Worm (Caenorhabditis elegans) whole organism, late embryonic: ENCODE results near the gene ZK697.14.
A peak's percentile ranks its signal among the peaks of the same experiment; 100 is the strongest.

ENCODE experiments used
- F13H6.1 ChIP-seq: sonication (generic microtip); optimal IDR thresholded peaks from 2 replicates; lab custom pipeline; 2016; ENCODE audit warnings: missing genetic modification characterization, missing compliant biosample characterization
- K02D7.2 ChIP-seq: sonication (generic microtip); optimal IDR thresholded peaks from 2 replicates; lab custom pipeline; 2017; ENCODE audit warnings: mild to moderate bottlenecking, missing genetic modification characterization, missing compliant biosample characterization
- ahr-1 ChIP-seq: sonication (generic microtip); optimal IDR thresholded peaks from 2 replicates; lab custom pipeline; 2016; ENCODE audit warnings: missing genetic modification characterization, missing compliant biosample characterization
- ama-1 ChIP-seq: fragments of 150-350 bp; optimal IDR thresholded peaks from 2 replicates; lab custom pipeline; 2014
- ceh-14 ChIP-seq: sonication (generic microtip); optimal IDR thresholded peaks from 2 replicates; lab custom pipeline; 2016; ENCODE audit warnings: missing genotype, missing genetic modification characterization, missing compliant biosample characterization
- ceh-18 ChIP-seq: sonication (generic microtip); optimal IDR thresholded peaks from 2 replicates; lab custom pipeline; 2016; ENCODE audit warnings: missing genetic modification characterization, missing compliant biosample characterization
- ceh-19 ChIP-seq: fragments of 200-800 bp; sonication (Bioruptor generic); optimal IDR thresholded peaks from 2 replicates; lab custom pipeline; 2018; ENCODE audit warnings: mild to moderate bottlenecking, missing genetic modification characterization, missing compliant biosample characterization
- ceh-30 ChIP-seq: fragments of 150-350 bp; optimal IDR thresholded peaks from 2 replicates; lab custom pipeline; 2014; ENCODE audit warnings: missing biosample characterization, missing genetic modification characterization
- ceh-31 ChIP-seq: sonication (generic microtip); optimal IDR thresholded peaks from 2 replicates; lab custom pipeline; 2016; ENCODE audit warnings: missing genetic modification characterization, missing compliant biosample characterization
- ceh-34 ChIP-seq: sonication (generic microtip); optimal IDR thresholded peaks from 2 replicates; lab custom pipeline; 2016; ENCODE audit warnings: mild to moderate bottlenecking, missing genetic modification characterization, missing compliant biosample characterization
- ceh-45 ChIP-seq: fragments of 200-800 bp; sonication (Bioruptor generic); IDR thresholded peaks from 2 replicates; pipeline ENCODE4 v1.3.6; 2022; ENCODE audit warnings: missing genetic modification reagents, missing genetic modification characterization, missing compliant biosample characterization
- ceh-48 ChIP-seq: sonication (generic microtip); optimal IDR thresholded peaks from 2 replicates; lab custom pipeline; 2016; ENCODE audit warnings: missing genetic modification characterization, inconsistent platforms, missing compliant biosample characterization
- ceh-6 ChIP-seq: fragments of 200-800 bp; sonication (Bioruptor generic); optimal IDR thresholded peaks from 2 replicates; lab custom pipeline; 2018; ENCODE audit warnings: mild to moderate bottlenecking, missing genetic modification characterization, missing compliant biosample characterization
- ceh-9 ChIP-seq: sonication (generic microtip); optimal IDR thresholded peaks from 2 replicates; lab custom pipeline; 2016; ENCODE audit warnings: mild to moderate bottlenecking, missing genetic modification characterization, inconsistent platforms, missing compliant biosample characterization
- che-1 ChIP-seq: sonication (generic microtip); optimal IDR thresholded peaks from 2 replicates; lab custom pipeline; 2016; ENCODE audit warnings: mild to moderate bottlenecking, missing genetic modification characterization, missing compliant biosample characterization
- dmd-4 ChIP-seq: sonication (generic microtip); optimal IDR thresholded peaks from 2 replicates; lab custom pipeline; 2016; ENCODE audit warnings: borderline replicate concordance, missing genetic modification characterization, missing compliant biosample characterization
- dve-1 ChIP-seq: sonication (generic microtip); optimal IDR thresholded peaks from 2 replicates; lab custom pipeline; 2017; ENCODE audit warnings: antibody characterized with exemption, mild to moderate bottlenecking, missing genetic modification characterization, missing compliant biosample characterization
- elt-2 ChIP-seq: sonication (generic microtip); optimal IDR thresholded peaks from 2 replicates; lab custom pipeline; 2016; ENCODE audit warnings: missing genetic modification reagents, missing genetic modification characterization, missing compliant biosample characterization
- ets-4 ChIP-seq: sonication (generic microtip); optimal IDR thresholded peaks from 2 replicates; lab custom pipeline; 2016; ENCODE audit warnings: missing genetic modification characterization, missing compliant biosample characterization
- fax-1 ChIP-seq: sonication (generic microtip); optimal IDR thresholded peaks from 2 replicates; lab custom pipeline; 2016; ENCODE audit warnings: missing genotype, missing genetic modification characterization, missing compliant biosample characterization
- fkh-10 ChIP-seq: fragments of 150-350 bp; optimal IDR thresholded peaks from 2 replicates; lab custom pipeline; 2014; ENCODE audit warnings: missing biosample characterization, missing genetic modification reagents, missing genetic modification characterization
- hlh-15 ChIP-seq: sonication (generic microtip); optimal IDR thresholded peaks from 2 replicates; lab custom pipeline; 2016; ENCODE audit warnings: missing genetic modification characterization, missing compliant biosample characterization
- hlh-30 ChIP-seq: sonication (generic microtip); optimal IDR thresholded peaks from 2 replicates; lab custom pipeline; 2017; ENCODE audit warnings: antibody characterized with exemption, missing genetic modification characterization, missing compliant biosample characterization; ENCODE audit not compliant: insufficient read depth
- hlh-6 ChIP-seq: sonication (generic microtip); optimal IDR thresholded peaks from 2 replicates; lab custom pipeline; 2016; ENCODE audit warnings: missing genotype, missing genetic modification characterization, missing compliant biosample characterization
- hlh-8 ChIP-seq: sonication (generic microtip); optimal IDR thresholded peaks from 2 replicates; lab custom pipeline; 2016; ENCODE audit warnings: missing genotype, missing genetic modification characterization, missing compliant biosample characterization
- madf-2 ChIP-seq: sonication (generic microtip); optimal IDR thresholded peaks from 2 replicates; lab custom pipeline; 2017; ENCODE audit warnings: missing genetic modification characterization, missing compliant biosample characterization
- mec-3 ChIP-seq: sonication (generic microtip); optimal IDR thresholded peaks from 2 replicates; lab custom pipeline; 2016; ENCODE audit warnings: borderline replicate concordance, missing genetic modification characterization, missing compliant biosample characterization
- nfya-1 ChIP-seq: sonication (generic microtip); optimal IDR thresholded peaks from 2 replicates; lab custom pipeline; 2017; ENCODE audit warnings: missing genetic modification characterization, mild to moderate bottlenecking, missing compliant biosample characterization, antibody characterized with exemption, moderate library complexity
- pat-9 ChIP-seq: fragments of 200-800 bp; sonication (Bioruptor generic); optimal IDR thresholded peaks from 2 replicates; lab custom pipeline; 2018; ENCODE audit warnings: mild to moderate bottlenecking, missing genetic modification characterization, moderate library complexity, missing compliant biosample characterization
- pax-1 ChIP-seq: fragments of 150-350 bp; optimal IDR thresholded peaks from 2 replicates; lab custom pipeline; 2014; ENCODE audit warnings: missing biosample characterization, missing genetic modification characterization
- pha-2 ChIP-seq: sonication (generic microtip); optimal IDR thresholded peaks from 2 replicates; lab custom pipeline; 2017; ENCODE audit warnings: mild to moderate bottlenecking, missing genetic modification characterization, missing compliant biosample characterization
- pqm-1 ChIP-seq: sonication (generic microtip); optimal IDR thresholded peaks from 2 replicates; lab custom pipeline; 2016; ENCODE audit warnings: missing genetic modification characterization, missing compliant biosample characterization
- rnt-1 ChIP-seq: sonication (generic microtip); optimal IDR thresholded peaks from 2 replicates; lab custom pipeline; 2016; ENCODE audit warnings: missing genetic modification characterization, missing compliant biosample characterization
- syd-9 ChIP-seq: sonication (generic microtip); optimal IDR thresholded peaks from 2 replicates; lab custom pipeline; 2016; ENCODE audit warnings: mild to moderate bottlenecking, missing genetic modification characterization, moderate library complexity, missing compliant biosample characterization
- tbx-2 ChIP-seq: sonication (generic microtip); optimal IDR thresholded peaks from 2 replicates; lab custom pipeline; 2016; ENCODE audit warnings: missing genetic modification characterization, missing compliant biosample characterization
- unc-3 ChIP-seq, 2 experiments: fragments of 200-800 bp in 1 of 2; sonication (Bioruptor generic) in 1 of 2; sonication (generic microtip) in 1 of 2; conservative IDR thresholded peaks in 1 of 2; optimal IDR thresholded peaks in 1 of 2; 2 replicates each; pipeline versions ENCODE4 v1.3.6 to Lab custom; 2016 to 2022; ENCODE audit warnings: missing compliant biosample characterization in 2 of 2, missing genetic modification characterization in 2 of 2, missing genetic modification reagents in 1 of 2
- unc-42 ChIP-seq: sonication (generic microtip); optimal IDR thresholded peaks from 2 replicates; lab custom pipeline; 2016; ENCODE audit warnings: missing genotype, missing genetic modification characterization, missing compliant biosample characterization
- unc-55 ChIP-seq: sonication (generic microtip); optimal IDR thresholded peaks from 2 replicates; lab custom pipeline; 2017; ENCODE audit warnings: missing biosample characterization, missing genetic modification reagents, missing genetic modification characterization
- zip-5 ChIP-seq: sonication (generic microtip); optimal IDR thresholded peaks from 2 replicates; lab custom pipeline; 2016; ENCODE audit warnings: missing genetic modification characterization, missing compliant biosample characterization

The ZK697.14 gene

ce11 chrV:1751449-1751848 lies 4.0 kb downstream of the ZK697.14 start, which contains the start of gene srh-199:
srh-199 (minus strand) TSS chrV:1751549.
- TF ChIP-seq hlh-6 (tag; lab: Kevin White, UChicago) (no peak), ceh-9 (no peak), hlh-8 (no peak), ceh-18 (tag; lab: Kevin White, UChicago) (no peak), ceh-34 (tag; lab: Kevin White, UChicago) (no peak), che-1 (tag; lab: Kevin White, UChicago) (no peak), ceh-6 (GFP tag; lab: Kevin White, UChicago) (no peak), madf-2 (tag; lab: Kevin White, UChicago) (no peak), ahr-1 (no peak)

DNA sequence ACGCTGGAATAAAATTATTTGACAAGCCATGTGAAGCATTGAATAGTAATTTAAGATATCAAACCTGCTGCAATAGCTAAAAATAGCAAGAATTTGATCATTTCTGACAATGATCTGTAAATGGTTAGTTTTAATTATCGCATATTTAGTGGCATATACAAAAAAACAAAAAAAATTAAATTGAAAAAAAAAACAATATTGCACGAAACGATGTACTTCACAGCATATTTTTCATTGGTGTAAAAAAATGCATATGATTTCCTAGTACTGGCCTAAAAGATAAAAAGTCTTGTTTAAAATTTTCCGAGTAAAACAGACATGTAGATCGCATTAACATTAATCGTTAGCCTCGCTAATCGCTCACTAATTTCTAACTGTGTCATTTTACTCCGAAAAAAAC lies 6.4 kb downstream of the ZK697.14 start, which contains the start of gene ZK697.8:
Gene ZK697.8, minus strand, starts transcription at position 101 of the 400 bp plus-strand sequence.
- TF ChIP-seq pax-1 (tag; lab: Kevin White, UChicago), result no peak
- no peak for TF ChIP-seq zip-5 (tag; lab: Kevin White, UChicago)
- TF ChIP-seq ceh-19 (GFP tag; lab: Kevin White, UChicago), result no peak
- no peak for TF ChIP-seq elt-2 (tag; lab: Kevin White, UChicago)
- TF ChIP-seq ceh-9, result no peak
- no peak for TF ChIP-seq dve-1
- no peak for TF ChIP-seq hlh-30
- TF ChIP-seq F13H6.1 (tag; lab: Kevin White, UChicago), result no peak
- no peak for TF ChIP-seq che-1 (tag; lab: Kevin White, UChicago)
- no peak for TF ChIP-seq fax-1 (tag; lab: Kevin White, UChicago)
- no peak for TF ChIP-seq fkh-10

DNA sequence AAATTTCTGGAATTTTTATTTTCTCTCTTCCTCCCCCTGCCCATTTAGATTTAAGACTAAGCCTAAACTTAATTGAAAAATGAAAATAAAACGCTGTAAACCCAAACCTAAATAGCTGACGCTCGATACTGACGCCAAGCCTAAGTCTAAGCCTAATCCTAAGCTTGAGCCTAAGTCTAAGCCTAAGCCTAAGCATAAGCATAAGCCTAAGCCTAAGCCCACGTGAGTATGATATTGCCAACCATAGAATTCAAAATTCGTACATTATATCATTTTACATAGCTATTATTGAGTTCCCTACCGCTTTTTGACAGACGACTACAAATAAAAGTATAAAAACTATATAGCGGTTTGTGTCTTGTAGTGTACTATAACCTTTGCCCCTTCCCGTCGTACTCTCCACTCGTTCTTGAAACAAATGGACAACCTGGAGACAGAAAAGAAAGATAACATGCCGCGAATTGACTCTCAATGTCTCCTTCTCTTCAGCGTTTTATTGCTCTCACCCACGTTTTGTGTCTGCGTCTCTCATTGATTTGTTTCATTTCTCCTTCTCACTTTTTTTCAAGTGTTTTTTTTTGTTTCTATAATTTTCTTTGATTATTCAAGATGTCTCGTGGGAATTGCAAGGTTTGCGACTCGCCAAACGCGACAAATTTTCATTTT lies 12.2 kb downstream of the ZK697.14 start, which contains the start of gene nhr-256:
Gene nhr-256, plus strand, starts transcription at position 567 of the 666 bp plus-strand sequence.
- peak; percentile 17 for TF ChIP-seq dve-1
- peak; percentile 33 for TF ChIP-seq nfya-1 (tag; lab: Kevin White, UChicago)
- TF ChIP-seq ceh-14 (tag; lab: Kevin White, UChicago), result no peak
- no peak for TF ChIP-seq pax-1 (tag; lab: Kevin White, UChicago)
- TF ChIP-seq elt-2 (tag; lab: Kevin White, UChicago), result peak; percentile 64
- no peak for TF ChIP-seq unc-3 (GFP tag; conservative IDR thresholded peaks at IDR 0.05; lab: Robert Waterston, UW)
- no peak for TF ChIP-seq unc-3 (tag; optimal IDR thresholded peaks at IDR 0.05; lab: Kevin White, UChicago)
- TF ChIP-seq tbx-2 (tag; lab: Kevin White, UChicago), result peak; percentile 33
- peak; percentile 28 for TF ChIP-seq unc-55 (GFP tag; lab: Kevin White, UChicago)
- peak; percentile 22 for TF ChIP-seq ets-4 (tag; lab: Kevin White, UChicago)
- TF ChIP-seq pqm-1 (tag; lab: Kevin White, UChicago), result peak; percentile 2
- peak; percentile 4 for TF ChIP-seq unc-42 (tag; lab: Kevin White, UChicago)
- peak; percentile 21 for TF ChIP-seq ceh-18 (tag; lab: Kevin White, UChicago)
- TF ChIP-seq ceh-30, result peak; percentile 80

ce11 chrV:1741074-1741473 lies 14.4 kb downstream of the ZK697.14 start, which contains the start of gene srab-25:
srab-25 (minus strand) TSS chrV:1741174.
- TF ChIP-seq dmd-4 (no peak), che-1 (tag; lab: Kevin White, UChicago) (no peak), ahr-1 (no peak), unc-42 (tag; lab: Kevin White, UChicago) (no peak), rnt-1 (tag; lab: Kevin White, UChicago) (no peak), dve-1 (no peak), hlh-8 (no peak), mec-3 (tag; lab: Kevin White, UChicago) (no peak), hlh-15 (tag; lab: Kevin White, UChicago) (no peak), fax-1 (tag; lab: Kevin White, UChicago) (no peak)

- TF ChIP-seq ama-1 (lab: Kevin White, UChicago) (no peak), pax-1 (tag; lab: Kevin White, UChicago) (no peak), syd-9 (tag; lab: Kevin White, UChicago) (no peak), K02D7.2 (tag; lab: Kevin White, UChicago) (no peak), ets-4 (tag; lab: Kevin White, UChicago) (no peak), fax-1 (tag; lab: Kevin White, UChicago) (no peak), ceh-45 (GFP tag; lab: Robert Waterston, UW) (no peak), ceh-48 (no peak), ceh-31 (no peak), pha-2 (no peak), madf-2 (tag; lab: Kevin White, UChicago) (no peak), unc-42 (tag; lab: Kevin White, UChicago) (no peak), pat-9 (tag; lab: Kevin White, UChicago) (no peak), unc-3 (GFP tag; conservative IDR thresholded peaks at IDR 0.05; lab: Robert Waterston, UW) (no peak), unc-3 (tag; optimal IDR thresholded peaks at IDR 0.05; lab: Kevin White, UChicago) (no peak), ceh-34 (tag; lab: Kevin White, UChicago) (no peak), ceh-18 (tag; lab: Kevin White, UChicago) (no peak)
Measured at ce11 chrV:1734569-1734968, 20.9 kb downstream of the ZK697.14 start, which contains the start of gene str-160. str-160 (plus strand) TSS chrV:1734869.
